Worm (Caenorhabditis elegans): Measurements from ENCODE around the gene F58E1.13.

DNA sequence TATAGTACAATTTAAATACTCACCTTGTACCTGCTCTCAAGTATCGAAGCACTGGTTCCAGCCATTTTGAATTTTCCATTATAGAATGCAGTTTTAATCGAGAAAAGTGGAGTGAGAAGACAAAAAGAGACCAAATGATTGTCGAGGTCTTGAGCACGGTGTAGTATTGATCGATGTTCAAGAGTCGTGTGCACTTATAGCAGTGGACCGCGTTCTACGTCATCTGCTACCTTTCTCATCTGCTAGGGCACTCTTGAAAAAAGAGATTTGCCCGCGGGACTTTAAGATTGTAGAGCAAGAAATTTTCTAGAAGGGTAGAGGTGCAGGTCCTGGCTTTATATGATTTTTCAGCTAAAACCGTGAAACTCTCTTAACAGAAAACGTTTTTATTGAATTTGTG is 2.8 kb downstream of the F58E1.13 start, which contains the start of gene fbxc-21:
- TF ChIP-seq nhr-28 (tag; optimal IDR thresholded peaks at IDR 0.05) (no peak), blmp-1 (tag; optimal IDR thresholded peaks at IDR 0.05) (no peak), nhr-11 (tag; optimal IDR thresholded peaks at IDR 0.05) (no peak), aha-1 (tag; optimal IDR thresholded peaks at IDR 0.05) (no peak), nhr-237 (tag; optimal IDR thresholded peaks at IDR 0.05) (no peak), lin-35 (GFP tag; optimal IDR thresholded peaks at IDR 0.05) (no peak)
